Fruit fly (Drosophila melanogaster) whole organism, embryonic: ENCODE measurements around the gene Galphai.

Experiments used
- Antp ChIP-seq: fragments of 200-800 bp; sonication (Bioruptor generic); optimal IDR thresholded peaks from 3 replicates; lab custom pipeline; 2016; ENCODE audit warnings: missing biosample characterization, missing genetic modification characterization
- BEAF-32 ChIP-seq: fragments of 200-800 bp; sonication (Bioruptor generic); optimal IDR thresholded peaks from 3 replicates; lab custom pipeline; 2017; ENCODE audit warnings: missing biosample characterization, missing genetic modification characterization, mild to moderate bottlenecking, moderate library complexity, missing genetic modification reagents
- Bgb ChIP-seq: fragments of 200-800 bp; sonication (Bioruptor generic); IDR thresholded peaks from 2 replicates; pipeline ENCODE4 v1.3.6; 2022; ENCODE audit warnings: missing biosample characterization, missing genetic modification characterization; ENCODE audit not compliant: partially characterized antibody
- CG11398 ChIP-seq: fragments of 200-800 bp; sonication (Bioruptor generic); optimal IDR thresholded peaks from 2 replicates; lab custom pipeline; 2016; ENCODE audit warnings: missing biosample characterization, missing genetic modification characterization
- CG12071 ChIP-seq: fragments of 200-800 bp; sonication (Bioruptor generic); optimal IDR thresholded peaks from 3 replicates; lab custom pipeline; 2018; ENCODE audit warnings: missing biosample characterization, mild to moderate bottlenecking, missing genetic modification characterization
- CG13287 ChIP-seq: fragments of 200-800 bp; sonication (Bioruptor generic); IDR thresholded peaks from 2 replicates; pipeline ENCODE4 v1.3.6; 2022; ENCODE audit warnings: missing biosample characterization, missing genetic modification characterization; ENCODE audit not compliant: partially characterized antibody
- CG16813 ChIP-seq: fragments of 200-800 bp; sonication (Bioruptor generic); IDR thresholded peaks from 3 replicates; pipeline ENCODE4 v1.3.6; 2022; ENCODE audit warnings: missing biosample characterization, missing genetic modification characterization; ENCODE audit not compliant: partially characterized antibody
- CG18262 ChIP-seq: fragments of 200-800 bp; optimal IDR thresholded peaks from 3 replicates; lab custom pipeline; 2019; ENCODE audit warnings: missing biosample characterization, mild to moderate bottlenecking, missing genetic modification characterization, moderate library complexity
- CG6791 ChIP-seq: fragments of 200-800 bp; sonication (Bioruptor generic); IDR thresholded peaks from 3 replicates; pipeline ENCODE4 v1.3.6; 2022; ENCODE audit warnings: missing biosample characterization, missing genetic modification characterization; ENCODE audit not compliant: partially characterized antibody
- CG8478 ChIP-seq: fragments of >200 bp; optimal IDR thresholded peaks from 2 replicates; lab custom pipeline; 2018
- CG9876 ChIP-seq: fragments of 200-800 bp; sonication (Bioruptor generic); optimal IDR thresholded peaks from 2 replicates; lab custom pipeline; 2016; ENCODE audit warnings: missing biosample characterization, missing genetic modification characterization
- Deaf1 ChIP-seq: fragments of 200-800 bp; optimal IDR thresholded peaks from 3 replicates; lab custom pipeline; 2019; ENCODE audit warnings: missing biosample characterization, mild to moderate bottlenecking, missing genetic modification characterization, moderate library complexity
- Dll ChIP-seq: fragments of 200-800 bp; sonication (Bioruptor generic); IDR thresholded peaks from 4 replicates; pipeline ENCODE4 v1.3.6; 2022; ENCODE audit warnings: missing biosample characterization, missing genetic modification characterization; ENCODE audit not compliant: partially characterized antibody
- Doc3 ChIP-seq: fragments of 200-800 bp; sonication (Bioruptor generic); IDR thresholded peaks from 3 replicates; pipeline ENCODE4 v1.3.6; 2022; ENCODE audit warnings: missing biosample characterization, missing genetic modification characterization; ENCODE audit not compliant: partially characterized antibody
- Dref ChIP-seq: fragments of 200-800 bp; sonication (Bioruptor generic); IDR thresholded peaks from 2 replicates; pipeline ENCODE4 v1.3.6; 2022; ENCODE audit warnings: missing biosample characterization, missing genetic modification characterization
- Ets65A ChIP-seq: fragments of 200-800 bp; sonication (Bioruptor generic); peaks from one replicate; lab custom pipeline; 2016; ENCODE audit warnings: missing biosample characterization, missing genetic modification characterization
- HLH4C ChIP-seq: fragments of 200-800 bp; sonication (Bioruptor generic); IDR thresholded peaks from 3 replicates; pipeline ENCODE4 v1.3.6; 2022; ENCODE audit warnings: missing biosample characterization, missing genetic modification characterization; ENCODE audit not compliant: partially characterized antibody
- Lhr ChIP-seq: fragments of 200-800 bp; sonication (Bioruptor generic); optimal IDR thresholded peaks from 3 replicates; lab custom pipeline; 2017; ENCODE audit warnings: mild to moderate bottlenecking, missing biosample characterization, missing genetic modification reagents, missing genetic modification characterization
- Nf-YC ChIP-seq: fragments of 200-800 bp; optimal IDR thresholded peaks from 3 replicates; lab custom pipeline; 2019; ENCODE audit warnings: missing biosample characterization, mild to moderate bottlenecking, missing genetic modification characterization, moderate library complexity
- Opbp ChIP-seq: fragments of 200-800 bp; sonication (Bioruptor generic); IDR thresholded peaks from 3 replicates; pipeline ENCODE4 v1.3.6; 2022; ENCODE audit warnings: missing biosample characterization, missing genetic modification characterization; ENCODE audit not compliant: partially characterized antibody
- Rfx ChIP-seq: fragments of 200-800 bp; sonication (Bioruptor generic); IDR thresholded peaks from 2 replicates; pipeline ENCODE4 v1.3.6; 2022; ENCODE audit warnings: missing biosample characterization, missing genetic modification characterization
- Tbp ChIP-seq: fragments of >200 bp; optimal IDR thresholded peaks from 2 replicates; lab custom pipeline; 2018; ENCODE audit warnings: missing biosample characterization, missing genetic modification characterization
- Trl ChIP-seq, 3 experiments: fragments of >200 bp in 2 of 3; fragments of 200-800 bp in 1 of 3; sonication (Bioruptor generic) in 1 of 3; optimal IDR thresholded peaks; 2 replicates in 1 of 3; 3 replicates in 2 of 3; lab custom pipeline; 2016 to 2017; ENCODE audit warnings: missing biosample characterization in 1 of 3, missing genetic modification characterization in 1 of 3
- amos ChIP-seq: fragments of 200-800 bp; sonication (Bioruptor generic); IDR thresholded peaks from 2 replicates; pipeline ENCODE4 v1.3.6; 2022; ENCODE audit warnings: missing biosample characterization, missing genetic modification characterization; ENCODE audit not compliant: partially characterized antibody
- ase ChIP-seq: fragments of 200-800 bp; sonication (Bioruptor generic); IDR thresholded peaks from 3 replicates; pipeline ENCODE4 v1.3.6; 2022; ENCODE audit warnings: missing biosample characterization, missing genetic modification characterization
- ato ChIP-seq: fragments of 200-800 bp; sonication (Bioruptor generic); IDR thresholded peaks from 2 replicates; pipeline ENCODE4 v1.3.6; 2022; ENCODE audit warnings: missing biosample characterization, missing genetic modification characterization; ENCODE audit not compliant: partially characterized antibody
- cg ChIP-seq: fragments of 200-800 bp; sonication (Bioruptor generic); optimal IDR thresholded peaks from 3 replicates; lab custom pipeline; 2019; ENCODE audit warnings: missing biosample characterization, mild to moderate bottlenecking, missing genetic modification characterization, moderate library complexity
- ftz-f1 ChIP-seq: fragments of 200-800 bp; sonication (Bioruptor generic); optimal IDR thresholded peaks from 2 replicates; lab custom pipeline; 2016; ENCODE audit warnings: missing biosample characterization, missing genetic modification characterization
- fu2 ChIP-seq: fragments of 200-800 bp; sonication (Bioruptor generic); optimal IDR thresholded peaks from 2 replicates; lab custom pipeline; 2016; ENCODE audit warnings: missing biosample characterization, missing genetic modification characterization
- hbn ChIP-seq: fragments of 200-800 bp; sonication (Bioruptor generic); IDR thresholded peaks from 2 replicates; pipeline ENCODE4 v1.3.6; 2022; ENCODE audit warnings: missing biosample characterization, missing genetic modification characterization; ENCODE audit not compliant: partially characterized antibody
- hkb ChIP-seq, 2 experiments: fragments of 200-800 bp in 1 of 2; fragments of >200 bp in 1 of 2; sonication (Bioruptor generic) in 1 of 2; IDR thresholded peaks in 1 of 2; optimal IDR thresholded peaks in 1 of 2; 2 replicates each; pipeline versions ENCODE4 v1.3.6 to Lab custom; 2017 to 2022; ENCODE audit warnings: missing biosample characterization in 1 of 2, missing genetic modification characterization in 1 of 2
- prd ChIP-seq, 3 experiments: fragments of >200 bp in 2 of 3; fragments of 200-800 bp in 1 of 3; sonication (Bioruptor generic) in 1 of 3; optimal IDR thresholded peaks in 2 of 3; IDR thresholded peaks in 1 of 3; 2 replicates in 2 of 3; 3 replicates in 1 of 3; pipeline versions ENCODE4 v1.3.6 to Lab custom; 2017 to 2022; ENCODE audit warnings: missing biosample characterization in 1 of 3, missing genetic modification characterization in 1 of 3
- pzg ChIP-seq: fragments of 200-800 bp; sonication (Bioruptor generic); optimal IDR thresholded peaks from 3 replicates; lab custom pipeline; 2018; ENCODE audit warnings: missing biosample characterization, mild to moderate bottlenecking, missing genetic modification characterization, moderate library complexity
- sd ChIP-seq: fragments of 200-800 bp; sonication (Bioruptor generic); optimal IDR thresholded peaks from 3 replicates; lab custom pipeline; 2018; ENCODE audit warnings: missing biosample characterization, mild to moderate bottlenecking, missing genetic modification characterization, moderate library complexity
- seq ChIP-seq: fragments of 200-800 bp; sonication (Bioruptor generic); IDR thresholded peaks from 2 replicates; pipeline ENCODE4 v1.3.6; 2022; ENCODE audit warnings: missing biosample characterization, missing genetic modification characterization
- sr ChIP-seq: fragments of 200-800 bp; sonication (Bioruptor generic); IDR thresholded peaks from 3 replicates; pipeline ENCODE4 v1.3.6; 2022; ENCODE audit warnings: missing biosample characterization, missing genetic modification characterization
- stwl ChIP-seq: fragments of 200-800 bp; sonication (Bioruptor generic); optimal IDR thresholded peaks from 3 replicates; lab custom pipeline; 2018; ENCODE audit warnings: missing biosample characterization, mild to moderate bottlenecking, missing genetic modification characterization, moderate library complexity
- sug ChIP-seq: fragments of 200-800 bp; optimal IDR thresholded peaks from 2 replicates; lab custom pipeline; 2019; ENCODE audit warnings: missing biosample characterization, mild to moderate bottlenecking, missing genetic modification characterization, moderate library complexity
- tna ChIP-seq: fragments of 200-800 bp; sonication (Bioruptor generic); IDR thresholded peaks from 2 replicates; pipeline ENCODE4 v1.3.6; 2022; ENCODE audit warnings: missing biosample characterization, missing genetic modification characterization; ENCODE audit not compliant: partially characterized antibody
- ttk ChIP-seq: fragments of 200-800 bp; sonication (Bioruptor generic); IDR thresholded peaks from 2 replicates; pipeline ENCODE4 v2.1.2; 2022; ENCODE audit warnings: missing biosample characterization, missing genetic modification characterization
- unc-4 ChIP-seq: fragments of 200-800 bp; sonication (Bioruptor generic); IDR thresholded peaks from 2 replicates; pipeline ENCODE4 v1.3.6; 2022; ENCODE audit warnings: missing biosample characterization, missing genetic modification characterization; ENCODE audit not compliant: partially characterized antibody
- vnd ChIP-seq: fragments of 200-800 bp; sonication (Bioruptor generic); IDR thresholded peaks from 3 replicates; pipeline ENCODE4 v1.3.6; 2022; ENCODE audit warnings: missing biosample characterization, missing genetic modification characterization; ENCODE audit not compliant: partially characterized antibody
- zen2 ChIP-seq: fragments of 200-800 bp; sonication (Bioruptor generic); IDR thresholded peaks from 3 replicates; pipeline ENCODE4 v1.3.6; 2022; ENCODE audit warnings: missing biosample characterization, missing genetic modification characterization; ENCODE audit not compliant: partially characterized antibody
- zf30C ChIP-seq: fragments of 200-800 bp; sonication (Bioruptor generic); optimal IDR thresholded peaks from 3 replicates; lab custom pipeline; 2018; ENCODE audit warnings: missing biosample characterization, mild to moderate bottlenecking, missing genetic modification characterization
- zfh1 ChIP-seq: fragments of 200-800 bp; sonication (Bioruptor generic); IDR thresholded peaks from 3 replicates; pipeline ENCODE4 v1.3.6; 2022; ENCODE audit warnings: missing biosample characterization, missing genetic modification characterization

The Galphai gene

DNA sequence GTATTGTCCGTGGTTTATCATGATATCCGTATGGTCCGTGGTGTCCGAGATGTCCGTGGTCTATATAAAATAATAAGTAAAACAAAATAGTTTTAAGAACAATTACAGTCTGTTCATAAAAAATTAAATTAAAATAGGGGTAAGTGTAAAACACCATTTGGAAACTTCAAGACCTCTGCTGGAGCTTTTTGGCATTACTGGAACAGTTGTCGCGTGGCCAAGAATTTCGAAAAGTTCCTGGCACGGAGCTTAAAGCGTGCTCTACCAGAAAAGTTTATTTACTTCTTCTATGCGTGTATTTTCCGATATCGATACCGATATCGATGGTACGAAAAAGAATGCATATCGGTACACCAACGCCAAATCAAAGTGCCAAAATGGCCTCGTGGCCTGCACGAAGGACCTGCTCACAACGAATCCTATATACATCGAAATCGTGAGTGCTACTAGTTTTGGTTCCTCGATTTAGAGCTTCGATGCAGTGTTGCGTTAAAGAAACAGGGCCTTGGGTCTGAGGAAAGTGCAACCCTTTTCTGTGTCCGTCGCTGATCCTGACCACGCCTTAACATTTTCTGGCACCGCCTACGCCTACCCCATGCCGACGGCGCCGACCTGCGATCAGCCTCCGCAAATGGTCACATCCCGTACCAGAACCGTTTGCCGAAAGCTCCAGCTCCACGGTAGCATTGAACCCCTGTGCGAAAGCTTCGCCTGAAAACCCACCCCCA, 37.6 kb downstream of the Galphai start:
- peak; percentile 21 for TF ChIP-seq pzg
- TF ChIP-seq CG16813 (GFP tag; lab: Robert Waterston, UW), result peak; percentile 27; the same call in 1 of the 3 replicates
- TF ChIP-seq Doc3, result peak; percentile 34; the same call in 2 of the 3 replicates
- peak; percentile 33 for TF ChIP-seq stwl
- TF ChIP-seq hbn (GFP tag; lab: Robert Waterston, UW), result peak; percentile 37; the same call in 1 of the 2 replicates
- TF ChIP-seq tna (GFP tag; lab: Robert Waterston, UW), result 0 out of 2 replicates have a peak, but pooled peaks have one; percentile 43
- TF ChIP-seq CG11398 (GFP tag; lab: Kevin White, UChicago), result peak; percentile 5
- TF ChIP-seq ato, result peak; percentile 26; the same call in 1 of the 2 replicates
- TF ChIP-seq Dref (GFP tag; lab: Robert Waterston, UW), result peak; percentile 63
- peak; percentile 47; the same call in 1 of the 2 replicates for TF ChIP-seq amos
- TF ChIP-seq zf30C (GFP tag; lab: Kevin White, UChicago), result no peak
- peak; percentile 68; the same call in 3 of the 4 replicates for TF ChIP-seq Dll (GFP tag; lab: Robert Waterston, UW)
- 0 out of 3 replicates have a peak, but pooled peaks have one; percentile 14 for TF ChIP-seq CG6791 (GFP tag; lab: Robert Waterston, UW)
- peak; percentile 66 for TF ChIP-seq HLH4C (GFP tag; lab: Robert Waterston, UW)
- TF ChIP-seq Tbp (GFP tag; lab: Kevin White, UChicago), result no peak
- peak; percentile 13 for TF ChIP-seq cg (GFP tag; lab: Kevin White, UChicago)
- TF ChIP-seq Opbp, result peak; percentile 43; the same call in 2 of the 3 replicates
- peak; percentile 20; the same call in 1 of the 3 replicates for TF ChIP-seq zen2 (GFP tag; lab: Robert Waterston, UW)
- TF ChIP-seq ftz-f1, result peak; percentile 21
- peak; percentile 1 for TF ChIP-seq CG8478
- no peak for TF ChIP-seq CG18262 (tag; lab: Kevin White, UChicago)
- peak; percentile 46; the same call in 1 of the 3 replicates for TF ChIP-seq vnd (GFP tag; lab: Robert Waterston, UW)
- peak; percentile 77 for TF ChIP-seq CG13287 (GFP tag; lab: Robert Waterston, UW)
- TF ChIP-seq CG12071, result no peak
- no peak for TF ChIP-seq CG9876
- peak; percentile 57 for TF ChIP-seq unc-4 (GFP tag; lab: Robert Waterston, UW)
- TF ChIP-seq Ets65A (GFP tag; lab: Kevin White, UChicago), result peak; percentile 34
- no peak for TF ChIP-seq fu2 (GFP tag; lab: Kevin White, UChicago)
- TF ChIP-seq BEAF-32 (GFP tag; lab: Kevin White, UChicago), result peak; percentile 41
- peak; percentile 20 for TF ChIP-seq Deaf1 (tag; lab: Kevin White, UChicago)
- TF ChIP-seq ase (GFP tag; lab: Robert Waterston, UW), result no peak
- no peak for TF ChIP-seq prd (optimal IDR thresholded peaks at IDR 0.05; lab: Kevin White, UChicago)
- TF ChIP-seq prd (GFP tag; IDR thresholded peaks at IDR 0.05; lab: Robert Waterston, UW), result no peak
- TF ChIP-seq sug (tag; lab: Kevin White, UChicago), result no peak
- TF ChIP-seq Lhr (GFP tag; lab: Kevin White, UChicago), result peak; percentile 6
- TF ChIP-seq sr (GFP tag; lab: Robert Waterston, UW), result peak; percentile 45; the same call in 1 of the 3 replicates
- no peak for TF ChIP-seq Rfx (GFP tag; lab: Robert Waterston, UW)
- peak; percentile 68; the same call in 1 of the 2 replicates for TF ChIP-seq seq (GFP tag; lab: Robert Waterston, UW)
- peak; percentile 75 for TF ChIP-seq sd (tag; lab: Kevin White, UChicago)
- peak; percentile 44; the same call in 1 of the 2 replicates for TF ChIP-seq Bgb
- 0 out of 3 replicates have a peak, but pooled peaks have one; percentile 13 for TF ChIP-seq zfh1 (GFP tag; lab: Robert Waterston, UW)
- no peak for TF ChIP-seq Nf-YC (tag; lab: Kevin White, UChicago)
- TF ChIP-seq hkb (optimal IDR thresholded peaks at IDR 0.05; lab: Kevin White, UChicago), result no peak
- 0 out of 2 replicates have a peak, but pooled peaks have one; percentile 14 for TF ChIP-seq hkb (GFP tag; IDR thresholded peaks at IDR 0.05; lab: Robert Waterston, UW)
- TF ChIP-seq ttk (GFP tag; lab: Robert Waterston, UW), result peak; percentile 68; the same call in 1 of the 2 replicates
- TF ChIP-seq Antp (GFP tag; lab: Kevin White, UChicago), result no peak
- no peak for TF ChIP-seq Trl (optimal IDR thresholded peaks at IDR 0.05; lab: Kevin White, UChicago)
- peak; percentile 16 for TF ChIP-seq Trl (GFP tag; optimal IDR thresholded peaks at IDR 0.05; lab: Kevin White, UChicago)
